Worm (Caenorhabditis elegans): Measurements from ENCODE around the gene ZK1128.1.

Gene ZK1128.1

ce11 chrIII:10064140-10064539 is 50.4 kb downstream of the ZK1128.1 start, which contains the start of gene ekl-6 (continued):
- TF ChIP-seq B0019.2 (GFP tag; conservative IDR thresholded peaks at IDR 0.05) = 0 out of 2 replicates have a peak, but pooled peaks have one; percentile 23
- peak; percentile 6 for TF ChIP-seq ztf-18 (tag; optimal IDR thresholded peaks at IDR 0.05)
